Worm (Caenorhabditis elegans) whole organism, young adult: ENCODE data around the gene cyp-42A1.

Experiments
- F39B2.1 ChIP-seq: fragments of 200-800 bp; sonication (Bioruptor generic); IDR thresholded peaks from 2 replicates; pipeline ENCODE4 v1.3.6; 2022; ENCODE audit warnings: missing genetic modification reagents, missing genetic modification characterization, missing compliant biosample characterization
- dpl-1 ChIP-seq: fragments of 150-350 bp; optimal IDR thresholded peaks from 2 replicates; lab custom pipeline; 2014; ENCODE audit warnings: missing biosample characterization, missing genetic modification reagents, missing genetic modification characterization
- nhr-90 ChIP-seq: sonication (generic microtip); optimal IDR thresholded peaks from 2 replicates; lab custom pipeline; 2016; ENCODE audit warnings: missing genotype, mild to moderate bottlenecking, missing genetic modification characterization, missing compliant biosample characterization

- TF ChIP-seq F39B2.1 (GFP tag; lab: Robert Waterston, UW) (no peak), dpl-1 (no peak), nhr-90 (no peak)
Observed at ce11 chrV:18900437-18900836, 11.4 kb upstream of the cyp-42A1 start, which contains the start of gene nhr-243.
